Worm (Caenorhabditis elegans) whole organism, late embryonic: ENCODE data around the gene glct-6.

Experiments used
- C08G9.2 ChIP-seq: sonication (generic microtip); optimal IDR thresholded peaks from 2 replicates; lab custom pipeline; 2016; ENCODE audit warnings: mild to moderate bottlenecking, missing genetic modification characterization, moderate library complexity, missing compliant biosample characterization
- K09A11.1 ChIP-seq: sonication (generic microtip); optimal IDR thresholded peaks from 2 replicates; lab custom pipeline; 2017; ENCODE audit warnings: antibody characterized with exemption, mild to moderate bottlenecking, missing genetic modification characterization, missing compliant biosample characterization; ENCODE audit not compliant: insufficient read depth
- ceh-18 ChIP-seq: sonication (generic microtip); optimal IDR thresholded peaks from 2 replicates; lab custom pipeline; 2016; ENCODE audit warnings: missing genetic modification characterization, missing compliant biosample characterization
- ceh-19 ChIP-seq: fragments of 200-800 bp; sonication (Bioruptor generic); optimal IDR thresholded peaks from 2 replicates; lab custom pipeline; 2018; ENCODE audit warnings: mild to moderate bottlenecking, missing genetic modification characterization, missing compliant biosample characterization
- ceh-24 ChIP-seq: sonication (generic microtip); optimal IDR thresholded peaks from 2 replicates; lab custom pipeline; 2016; ENCODE audit warnings: mild to moderate bottlenecking, missing genetic modification characterization, missing compliant biosample characterization
- ceh-30 ChIP-seq: fragments of 150-350 bp; optimal IDR thresholded peaks from 2 replicates; lab custom pipeline; 2014; ENCODE audit warnings: missing biosample characterization, missing genetic modification characterization
- ceh-31 ChIP-seq: sonication (generic microtip); optimal IDR thresholded peaks from 2 replicates; lab custom pipeline; 2016; ENCODE audit warnings: missing genetic modification characterization, missing compliant biosample characterization
- ceh-48 ChIP-seq: sonication (generic microtip); optimal IDR thresholded peaks from 2 replicates; lab custom pipeline; 2016; ENCODE audit warnings: missing genetic modification characterization, inconsistent platforms, missing compliant biosample characterization
- ceh-6 ChIP-seq: fragments of 200-800 bp; sonication (Bioruptor generic); optimal IDR thresholded peaks from 2 replicates; lab custom pipeline; 2018; ENCODE audit warnings: mild to moderate bottlenecking, missing genetic modification characterization, missing compliant biosample characterization
- che-1 ChIP-seq: sonication (generic microtip); optimal IDR thresholded peaks from 2 replicates; lab custom pipeline; 2016; ENCODE audit warnings: mild to moderate bottlenecking, missing genetic modification characterization, missing compliant biosample characterization
- dmd-4 ChIP-seq: sonication (generic microtip); optimal IDR thresholded peaks from 2 replicates; lab custom pipeline; 2016; ENCODE audit warnings: borderline replicate concordance, missing genetic modification characterization, missing compliant biosample characterization
- dve-1 ChIP-seq: sonication (generic microtip); optimal IDR thresholded peaks from 2 replicates; lab custom pipeline; 2017; ENCODE audit warnings: antibody characterized with exemption, mild to moderate bottlenecking, missing genetic modification characterization, missing compliant biosample characterization
- elt-2 ChIP-seq: sonication (generic microtip); optimal IDR thresholded peaks from 2 replicates; lab custom pipeline; 2016; ENCODE audit warnings: missing genetic modification reagents, missing genetic modification characterization, missing compliant biosample characterization
- eyg-1 ChIP-seq: sonication (generic microtip); optimal IDR thresholded peaks from 2 replicates; lab custom pipeline; 2016; ENCODE audit warnings: missing genotype, missing genetic modification characterization, missing compliant biosample characterization
- fkh-10 ChIP-seq: fragments of 150-350 bp; optimal IDR thresholded peaks from 2 replicates; lab custom pipeline; 2014; ENCODE audit warnings: missing biosample characterization, missing genetic modification reagents, missing genetic modification characterization
- fkh-6 ChIP-seq: sonication (generic microtip); optimal IDR thresholded peaks from 2 replicates; lab custom pipeline; 2016; ENCODE audit warnings: missing genetic modification characterization, missing compliant biosample characterization
- gmeb-2 ChIP-seq: sonication (generic microtip); optimal IDR thresholded peaks from 2 replicates; lab custom pipeline; 2016; ENCODE audit warnings: missing genetic modification characterization, inconsistent platforms, missing compliant biosample characterization
- hlh-13 ChIP-seq: fragments of 200-800 bp; sonication (Bioruptor generic); optimal IDR thresholded peaks from 2 replicates; lab custom pipeline; 2018; ENCODE audit warnings: mild to moderate bottlenecking, missing genetic modification characterization, missing compliant biosample characterization
- hlh-15 ChIP-seq: sonication (generic microtip); optimal IDR thresholded peaks from 2 replicates; lab custom pipeline; 2016; ENCODE audit warnings: missing genetic modification characterization, missing compliant biosample characterization
- hlh-30 ChIP-seq: sonication (generic microtip); optimal IDR thresholded peaks from 2 replicates; lab custom pipeline; 2017; ENCODE audit warnings: antibody characterized with exemption, missing genetic modification characterization, missing compliant biosample characterization; ENCODE audit not compliant: insufficient read depth
- hlh-6 ChIP-seq: sonication (generic microtip); optimal IDR thresholded peaks from 2 replicates; lab custom pipeline; 2016; ENCODE audit warnings: missing genotype, missing genetic modification characterization, missing compliant biosample characterization
- hlh-8 ChIP-seq: sonication (generic microtip); optimal IDR thresholded peaks from 2 replicates; lab custom pipeline; 2016; ENCODE audit warnings: missing genotype, missing genetic modification characterization, missing compliant biosample characterization
- nhr-11 ChIP-seq: fragments of 150-350 bp; optimal IDR thresholded peaks from 2 replicates; lab custom pipeline; 2014; ENCODE audit warnings: missing biosample characterization, missing genetic modification characterization
- nhr-232 ChIP-seq: sonication (generic microtip); optimal IDR thresholded peaks from 2 replicates; lab custom pipeline; 2016; ENCODE audit warnings: missing genetic modification characterization, missing compliant biosample characterization
- odd-2 ChIP-seq: sonication (generic microtip); optimal IDR thresholded peaks from 2 replicates; lab custom pipeline; 2017; ENCODE audit warnings: antibody characterized with exemption, mild to moderate bottlenecking, missing genetic modification characterization, missing compliant biosample characterization
- pag-3 ChIP-seq: sonication (generic microtip); optimal IDR thresholded peaks from 2 replicates; lab custom pipeline; 2016; ENCODE audit warnings: missing compliant biosample characterization, missing genetic modification characterization, borderline replicate concordance
- pat-9 ChIP-seq: fragments of 200-800 bp; sonication (Bioruptor generic); optimal IDR thresholded peaks from 2 replicates; lab custom pipeline; 2018; ENCODE audit warnings: mild to moderate bottlenecking, missing genetic modification characterization, moderate library complexity, missing compliant biosample characterization
- pax-1 ChIP-seq: fragments of 150-350 bp; optimal IDR thresholded peaks from 2 replicates; lab custom pipeline; 2014; ENCODE audit warnings: missing biosample characterization, missing genetic modification characterization
- pha-2 ChIP-seq: sonication (generic microtip); optimal IDR thresholded peaks from 2 replicates; lab custom pipeline; 2017; ENCODE audit warnings: mild to moderate bottlenecking, missing genetic modification characterization, missing compliant biosample characterization
- pha-4 ChIP-seq: fragments of 150-350 bp; optimal IDR thresholded peaks from 2 replicates; lab custom pipeline; 2018; ENCODE audit warnings: missing biosample characterization, missing genetic modification reagents, missing genetic modification characterization
- pqm-1 ChIP-seq: sonication (generic microtip); optimal IDR thresholded peaks from 2 replicates; lab custom pipeline; 2016; ENCODE audit warnings: missing genetic modification characterization, missing compliant biosample characterization
- pros-1 ChIP-seq: fragments of 150-350 bp; optimal IDR thresholded peaks from 2 replicates; lab custom pipeline; 2014; ENCODE audit warnings: missing biosample characterization, missing genetic modification reagents, missing genetic modification characterization
- ref-2 ChIP-seq: sonication (generic microtip); optimal IDR thresholded peaks from 2 replicates; lab custom pipeline; 2016; ENCODE audit warnings: missing genetic modification characterization, missing compliant biosample characterization
- rnt-1 ChIP-seq: sonication (generic microtip); optimal IDR thresholded peaks from 2 replicates; lab custom pipeline; 2016; ENCODE audit warnings: missing genetic modification characterization, missing compliant biosample characterization
- sdc-2 ChIP-seq: sonication (generic microtip); optimal IDR thresholded peaks from 2 replicates; lab custom pipeline; 2016; ENCODE audit warnings: missing genotype, missing genetic modification characterization, missing compliant biosample characterization
- sox-4 ChIP-seq: sonication (generic microtip); optimal IDR thresholded peaks from 2 replicates; lab custom pipeline; 2017; ENCODE audit warnings: mild to moderate bottlenecking, missing genetic modification characterization, inconsistent platforms, missing compliant biosample characterization
- syd-9 ChIP-seq: sonication (generic microtip); optimal IDR thresholded peaks from 2 replicates; lab custom pipeline; 2016; ENCODE audit warnings: mild to moderate bottlenecking, missing genetic modification characterization, moderate library complexity, missing compliant biosample characterization
- tbx-2 ChIP-seq: sonication (generic microtip); optimal IDR thresholded peaks from 2 replicates; lab custom pipeline; 2016; ENCODE audit warnings: missing genetic modification characterization, missing compliant biosample characterization
- tbx-7 ChIP-seq: sonication (generic microtip); optimal IDR thresholded peaks from 2 replicates; lab custom pipeline; 2016; ENCODE audit warnings: missing genotype, missing genetic modification characterization, missing compliant biosample characterization
- ttx-3 ChIP-seq: sonication (generic microtip); optimal IDR thresholded peaks from 2 replicates; lab custom pipeline; 2016; ENCODE audit warnings: missing genetic modification reagents, missing genetic modification characterization, missing compliant biosample characterization
- unc-55 ChIP-seq: sonication (generic microtip); optimal IDR thresholded peaks from 2 replicates; lab custom pipeline; 2017; ENCODE audit warnings: missing biosample characterization, missing genetic modification reagents, missing genetic modification characterization
- zip-5 ChIP-seq: sonication (generic microtip); optimal IDR thresholded peaks from 2 replicates; lab custom pipeline; 2016; ENCODE audit warnings: missing genetic modification characterization, missing compliant biosample characterization

Gene glct-6

ce11 chrIV:3783910-3784309 lies at the start of gene glct-6:
Gene glct-6, plus strand, starts transcription at chrIV:3784210.
- no peak for TF ChIP-seq tbx-7 (tag; lab: Kevin White, UChicago)
- no peak for TF ChIP-seq syd-9 (tag; lab: Kevin White, UChicago)
- TF ChIP-seq tbx-2, result no peak
- no peak for TF ChIP-seq ceh-6 (GFP tag; lab: Kevin White, UChicago)
- TF ChIP-seq pha-4 (tag; lab: Kevin White, UChicago), result no peak
- TF ChIP-seq zip-5, result no peak
- no peak for TF ChIP-seq pros-1 (tag; lab: Kevin White, UChicago)
- TF ChIP-seq dmd-4 (tag; lab: Kevin White, UChicago), result no peak
- TF ChIP-seq hlh-13 (GFP tag; lab: Kevin White, UChicago), result no peak
- TF ChIP-seq elt-2 (tag; lab: Kevin White, UChicago), result no peak
- TF ChIP-seq dve-1 (tag; lab: Kevin White, UChicago), result no peak
- TF ChIP-seq nhr-232, result no peak
- no peak for TF ChIP-seq pat-9 (tag; lab: Kevin White, UChicago)
- no peak for TF ChIP-seq ceh-31 (tag; lab: Kevin White, UChicago)
- no peak for TF ChIP-seq sox-4 (tag; lab: Kevin White, UChicago)
- no peak for TF ChIP-seq fkh-10

- TF ChIP-seq pag-3, result no peak
- no peak for TF ChIP-seq nhr-232
- no peak for TF ChIP-seq odd-2
- TF ChIP-seq K09A11.1 (tag; lab: Kevin White, UChicago), result no peak
- TF ChIP-seq sdc-2 (tag; lab: Kevin White, UChicago), result no peak
- no peak for TF ChIP-seq pax-1 (tag; lab: Kevin White, UChicago)
- no peak for TF ChIP-seq ceh-30 (tag; lab: Kevin White, UChicago)
Observed at ce11 chrIV:3736244-3736643, 47.8 kb upstream of the glct-6 start.

ce11 chrIV:3738655-3739403 lies 45.2 kb upstream of the glct-6 start, which contains the start of gene nape-2:
Gene nape-2, minus strand, starts transcription at chrIV:3738925.
- TF ChIP-seq ceh-31 (tag; lab: Kevin White, UChicago) (peak; percentile 3), dmd-4 (tag; lab: Kevin White, UChicago) (no peak), dve-1 (tag; lab: Kevin White, UChicago) (no peak), pqm-1 (tag; lab: Kevin White, UChicago) (no peak), zip-5 (no peak), rnt-1 (no peak), nhr-232 (no peak), unc-55 (GFP tag; lab: Kevin White, UChicago) (no peak), hlh-8 (tag; lab: Kevin White, UChicago) (no peak), ceh-30 (tag; lab: Kevin White, UChicago) (no peak), ceh-48 (tag; lab: Kevin White, UChicago) (peak; percentile 34)

- TF ChIP-seq gmeb-2 (tag; lab: Kevin White, UChicago) (no peak), ceh-18 (tag; lab: Kevin White, UChicago) (peak; percentile 40)
Observed at ce11 chrIV:3740830-3741477, 43.1 kb upstream of the glct-6 start, which contains the start of gene nape-1. Gene nape-1, minus strand, starts transcription at chrIV:3740880.

- no peak for TF ChIP-seq fkh-6
- no peak for TF ChIP-seq ceh-24 (tag; lab: Kevin White, UChicago)
- no peak for TF ChIP-seq sox-4 (tag; lab: Kevin White, UChicago)
- no peak for TF ChIP-seq hlh-15 (tag; lab: Kevin White, UChicago)
- no peak for TF ChIP-seq pha-2 (tag; lab: Kevin White, UChicago)
- TF ChIP-seq ceh-31 (tag; lab: Kevin White, UChicago), result no peak
- TF ChIP-seq ceh-19, result no peak
- no peak for TF ChIP-seq fkh-10
- no peak for TF ChIP-seq nhr-11 (tag; lab: Kevin White, UChicago)
- no peak for TF ChIP-seq eyg-1 (tag; lab: Kevin White, UChicago)
- TF ChIP-seq rnt-1, result no peak
- TF ChIP-seq ttx-3 (tag; lab: Kevin White, UChicago), result no peak
- no peak for TF ChIP-seq K09A11.1 (tag; lab: Kevin White, UChicago)
- no peak for TF ChIP-seq ref-2
- no peak for TF ChIP-seq dmd-4 (tag; lab: Kevin White, UChicago)
- no peak for TF ChIP-seq C08G9.2 (tag; lab: Kevin White, UChicago)
- TF ChIP-seq che-1 (tag; lab: Kevin White, UChicago), result no peak
- TF ChIP-seq hlh-30 (tag; lab: Kevin White, UChicago), result no peak
- TF ChIP-seq hlh-6 (tag; lab: Kevin White, UChicago), result no peak
Observed at ce11 chrIV:3741874-3742273, 42.1 kb upstream of the glct-6 start.
